Worm (Caenorhabditis elegans) whole organism, L4/young adult: Measurements from ENCODE around the gene mrps-14.

Source experiments
- W03F9.2 ChIP-seq: fragments of 150-350 bp; optimal IDR thresholded peaks from 2 replicates; lab custom pipeline; 2014; ENCODE audit warnings: missing biosample characterization, missing genetic modification characterization
- dao-5 ChIP-seq: sonication (generic microtip); optimal IDR thresholded peaks from 2 replicates; lab custom pipeline; 2016; ENCODE audit warnings: missing genotype, missing genetic modification characterization, moderate library complexity, missing compliant biosample characterization
- him-1 ChIP-seq: sonication (generic microtip); optimal IDR thresholded peaks from 2 replicates; lab custom pipeline; 2016; ENCODE audit warnings: missing genotype, missing genetic modification reagents, missing genetic modification characterization, missing compliant biosample characterization

DNA sequence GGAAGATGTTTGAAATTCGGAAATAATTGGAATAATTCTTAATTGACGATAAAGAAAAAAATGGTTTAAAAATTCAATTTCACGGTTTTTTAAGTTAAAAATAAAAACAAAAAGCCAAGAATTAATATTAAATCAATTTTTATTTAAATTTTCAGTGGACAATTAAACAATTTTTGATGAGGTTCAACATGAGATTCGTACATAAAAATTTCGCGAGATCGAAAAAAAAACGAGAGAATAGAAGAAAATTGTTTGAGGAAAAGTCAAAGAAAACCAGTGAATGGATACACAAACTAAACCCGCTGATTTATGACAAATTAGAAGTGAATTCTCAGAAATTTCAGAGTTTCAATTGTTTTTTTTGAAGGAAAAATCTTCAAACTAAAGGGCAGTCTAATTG, 27.8 kb upstream of the mrps-14 start, which contains the start of gene F54B3.2:
- no peak for TF ChIP-seq W03F9.2 (tag; lab: Kevin White, UChicago)
- TF ChIP-seq dao-5 (tag; lab: Kevin White, UChicago), result no peak
- no peak for TF ChIP-seq him-1 (tag; lab: Kevin White, UChicago)
